Fruit fly (Drosophila melanogaster): ENCODE measurements around the gene ND-ACP.

DNA sequence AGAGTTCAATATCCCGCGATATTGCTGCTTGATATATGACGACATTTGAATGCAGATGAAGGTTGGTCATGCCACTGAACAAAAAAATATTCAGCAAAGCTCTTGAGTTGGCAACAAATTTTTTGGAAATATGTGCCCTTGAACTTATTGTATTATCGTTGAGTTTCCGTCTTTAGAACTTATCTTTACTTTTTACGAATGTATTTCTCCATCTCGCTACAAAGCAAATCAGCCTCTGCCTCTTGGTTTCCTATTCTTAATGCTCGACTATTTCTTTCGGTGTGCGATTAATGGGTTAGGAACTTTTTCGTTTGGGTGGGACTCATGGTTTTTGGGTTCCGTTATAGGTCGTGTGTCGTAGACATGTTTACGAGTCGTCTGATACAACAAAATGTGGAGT, 6.6 kb upstream of the ND-ACP start:
- no peak for TF ChIP-seq Clk (GFP tag; optimal IDR thresholded peaks at IDR 0.05)
- TF ChIP-seq CG12768 (GFP tag; optimal IDR thresholded peaks at IDR 0.05) = no peak
- TF ChIP-seq kay (GFP tag; ENCODE audit: borderline replicate concordance) = no peak
- no peak for TF ChIP-seq Mnt (GFP tag; optimal IDR thresholded peaks at IDR 0.05)
- TF ChIP-seq cic (GFP tag; optimal IDR thresholded peaks at IDR 0.05) = no peak
- no peak for TF ChIP-seq CG11617 (GFP tag; optimal IDR thresholded peaks at IDR 0.05)
- TF ChIP-seq tj (GFP tag; optimal IDR thresholded peaks at IDR 0.05) = peak; percentile 38
- no peak for TF ChIP-seq Crg-1 (GFP tag; optimal IDR thresholded peaks at IDR 0.05)
